Worm (Caenorhabditis elegans) whole organism, L1 larva: ENCODE results near the gene T22F3.10.

Experiments used
- C34B4.2 ChIP-seq: sonication (generic microtip); optimal IDR thresholded peaks from 2 replicates; lab custom pipeline; 2017; ENCODE audit warnings: mild to moderate bottlenecking, missing genetic modification characterization, missing compliant biosample characterization
- ceh-82 ChIP-seq, 3 experiments: fragments of 150-350 bp in 1 of 3; sonication (generic microtip) in 2 of 3; optimal IDR thresholded peaks; 2 replicates each; lab custom pipeline; 2014 to 2017; ENCODE audit warnings: missing biosample characterization in 3 of 3, missing genetic modification characterization in 3 of 3
- ceh-88 ChIP-seq: fragments of 200-800 bp; sonication (Bioruptor generic); IDR thresholded peaks from 2 replicates; pipeline ENCODE4 v1.3.6; 2022; ENCODE audit warnings: missing genetic modification characterization, missing compliant biosample characterization
- ets-5 ChIP-seq: fragments of 200-800 bp; sonication (Bioruptor generic); IDR thresholded peaks from 2 replicates; pipeline ENCODE4 v1.3.6; 2022; ENCODE audit warnings: missing genetic modification characterization, missing compliant biosample characterization
- jun-1 ChIP-seq: fragments of 150-350 bp; optimal IDR thresholded peaks from 2 replicates; lab custom pipeline; 2014; ENCODE audit warnings: missing biosample characterization, missing genetic modification reagents, missing genetic modification characterization
- lin-13 ChIP-seq: fragments of 150-350 bp; optimal IDR thresholded peaks from 2 replicates; lab custom pipeline; 2014; ENCODE audit warnings: missing biosample characterization, missing genetic modification reagents, missing genetic modification characterization
- nhr-71 ChIP-seq: sonication (generic microtip); optimal IDR thresholded peaks from 2 replicates; lab custom pipeline; 2016; ENCODE audit warnings: mild to moderate bottlenecking, missing genetic modification characterization, moderate library complexity, missing compliant biosample characterization
- nhr-76 ChIP-seq: sonication (generic microtip); optimal IDR thresholded peaks from 2 replicates; lab custom pipeline; 2017; ENCODE audit warnings: missing biosample characterization, missing genetic modification characterization
- pqm-1 ChIP-seq: sonication (generic microtip); optimal IDR thresholded peaks from 3 replicates; lab custom pipeline; 2017; ENCODE audit warnings: missing biosample characterization, missing genetic modification characterization
- sptf-1 ChIP-seq: fragments of 150-350 bp; optimal IDR thresholded peaks from 2 replicates; lab custom pipeline; 2014; ENCODE audit warnings: missing biosample characterization, missing genetic modification characterization
- tbx-2 ChIP-seq: sonication (generic microtip); optimal IDR thresholded peaks from 2 replicates; lab custom pipeline; 2016; ENCODE audit warnings: missing genetic modification characterization, missing compliant biosample characterization
- unc-30 ChIP-seq: sonication (generic microtip); optimal IDR thresholded peaks from 2 replicates; lab custom pipeline; 2017; ENCODE audit warnings: missing biosample characterization, missing genetic modification characterization
- xbp-1 ChIP-seq: sonication (generic microtip); optimal IDR thresholded peaks from 2 replicates; lab custom pipeline; 2016; ENCODE audit warnings: missing genetic modification characterization, missing compliant biosample characterization

DNA sequence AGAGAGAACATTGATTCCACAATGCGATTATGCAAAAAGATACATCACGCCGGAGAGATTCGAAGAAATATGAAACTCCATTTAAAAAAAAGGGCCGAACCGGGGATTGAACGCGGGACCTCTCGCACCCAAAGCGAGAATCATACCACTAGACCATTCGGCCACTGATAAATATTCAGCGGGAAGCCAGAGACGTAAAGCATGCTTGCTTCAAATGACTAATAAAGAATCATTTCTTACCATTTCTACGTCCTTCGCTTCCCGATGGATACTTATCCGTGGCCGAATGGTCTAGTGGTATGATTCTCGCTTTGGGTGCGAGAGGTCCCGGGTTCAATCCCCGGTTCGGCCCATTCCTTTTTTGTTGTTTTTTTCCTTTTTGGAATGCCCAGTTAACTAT lies 23.3 kb downstream of the T22F3.10 start:
- TF ChIP-seq ceh-88, result no peak
- TF ChIP-seq lin-13 (GFP tag; lab: Kevin White, UChicago), result no peak
- TF ChIP-seq xbp-1 (tag; lab: Kevin White, UChicago), result no peak
- no peak for TF ChIP-seq nhr-71
- no peak for TF ChIP-seq nhr-76 (tag; lab: Kevin White, UChicago)
- no peak for TF ChIP-seq ets-5 (GFP tag; lab: Robert Waterston, UW)
- no peak for TF ChIP-seq unc-30 (tag; lab: Kevin White, UChicago)
- no peak for TF ChIP-seq ceh-82 (tag; optimal IDR thresholded peaks at IDR 0.05; lab: Kevin White, UChicago)
- TF ChIP-seq pqm-1, result no peak
- no peak for TF ChIP-seq tbx-2 (tag; lab: Kevin White, UChicago)
- no peak for TF ChIP-seq C34B4.2
- TF ChIP-seq sptf-1 (tag; lab: Kevin White, UChicago), result no peak
- no peak for TF ChIP-seq jun-1 (tag; lab: Kevin White, UChicago)
